Fruit fly (Drosophila melanogaster) whole organism, embryonic: ENCODE measurements around the gene Esyt2.

Source experiments
- ATbp ChIP-seq: fragments of 200-800 bp; sonication (Bioruptor generic); optimal IDR thresholded peaks from 2 replicates; lab custom pipeline; 2017; ENCODE audit warnings: missing biosample characterization, mild to moderate bottlenecking, missing genetic modification characterization, missing genetic modification reagents
- CG10147 ChIP-seq: fragments of 200-800 bp; sonication (Bioruptor generic); optimal IDR thresholded peaks from 2 replicates; lab custom pipeline; 2019; ENCODE audit warnings: missing biosample characterization, mild to moderate bottlenecking, missing genetic modification characterization, moderate library complexity
- CG10462 ChIP-seq: fragments of 200-800 bp; sonication (Bioruptor generic); optimal IDR thresholded peaks from 2 replicates; lab custom pipeline; 2016; ENCODE audit warnings: missing biosample characterization, missing genetic modification characterization
- CG10959 ChIP-seq: fragments of 200-800 bp; sonication (Bioruptor generic); IDR thresholded peaks from 2 replicates; pipeline ENCODE4 v1.3.6; 2022; ENCODE audit warnings: missing biosample characterization, missing genetic modification characterization
- CG15514 ChIP-seq: fragments of 200-800 bp; sonication (Bioruptor generic); optimal IDR thresholded peaks from 3 replicates; lab custom pipeline; 2017; ENCODE audit warnings: missing biosample characterization, missing genetic modification characterization, mild to moderate bottlenecking, moderate library complexity, missing genetic modification reagents
- CG18599 ChIP-seq: fragments of 200-800 bp; sonication (Bioruptor generic); optimal IDR thresholded peaks from 3 replicates; lab custom pipeline; 2017; ENCODE audit warnings: missing biosample characterization, missing genetic modification characterization, mild to moderate bottlenecking, moderate library complexity, missing genetic modification reagents
- CG4404 ChIP-seq: fragments of 200-800 bp; sonication (Bioruptor generic); IDR thresholded peaks from 2 replicates; pipeline ENCODE4 v1.3.6; 2022; ENCODE audit warnings: missing biosample characterization, missing genetic modification characterization
- CG6791 ChIP-seq: fragments of 200-800 bp; sonication (Bioruptor generic); IDR thresholded peaks from 3 replicates; pipeline ENCODE4 v1.3.6; 2022; ENCODE audit warnings: missing biosample characterization, missing genetic modification characterization; ENCODE audit not compliant: partially characterized antibody
- CG7357 ChIP-seq: fragments of 200-800 bp; sonication (Bioruptor generic); IDR thresholded peaks from 3 replicates; pipeline ENCODE4 v1.3.6; 2022; ENCODE audit warnings: missing biosample characterization, missing genetic modification characterization
- CG8359 ChIP-seq: fragments of 200-800 bp; sonication (Bioruptor generic); optimal IDR thresholded peaks from 2 replicates; lab custom pipeline; 2017; ENCODE audit warnings: missing biosample characterization, mild to moderate bottlenecking, missing genetic modification characterization, borderline replicate concordance
- CG9817 ChIP-seq: fragments of 200-800 bp; sonication (Bioruptor generic); optimal IDR thresholded peaks from 2 replicates; lab custom pipeline; 2018; ENCODE audit warnings: missing biosample characterization, mild to moderate bottlenecking, missing genetic modification characterization, moderate library complexity
- Camta ChIP-seq: fragments of 200-800 bp; sonication (Bioruptor generic); optimal IDR thresholded peaks from 2 replicates; lab custom pipeline; 2016; ENCODE audit warnings: missing biosample characterization, missing genetic modification characterization
- CkIIα-i1 ChIP-seq: fragments of 200-800 bp; sonication (Bioruptor generic); IDR thresholded peaks from 2 replicates; pipeline ENCODE4 v1.3.6; 2022; ENCODE audit warnings: missing biosample characterization, missing genetic modification characterization
- CrebB ChIP-seq: fragments of 200-800 bp; sonication (Bioruptor generic); optimal IDR thresholded peaks from 3 replicates; lab custom pipeline; 2018; ENCODE audit warnings: missing biosample characterization, mild to moderate bottlenecking, missing genetic modification characterization
- Dad ChIP-seq: fragments of 200-800 bp; sonication (Bioruptor generic); optimal IDR thresholded peaks from 3 replicates; lab custom pipeline; 2016; ENCODE audit warnings: missing biosample characterization, missing genetic modification characterization
- Eip74EF ChIP-seq, 2 experiments: fragments of 200-800 bp in 1 of 2; fragments of >200 bp in 1 of 2; sonication (Bioruptor generic) in 1 of 2; optimal IDR thresholded peaks; 2 replicates each; lab custom pipeline; 2017 to 2019; ENCODE audit warnings: missing biosample characterization in 2 of 2, missing genetic modification characterization in 2 of 2, mild to moderate bottlenecking in 1 of 2, moderate library complexity in 1 of 2
- HmgZ ChIP-seq: fragments of 200-800 bp; sonication (Bioruptor generic); optimal IDR thresholded peaks from 2 replicates; lab custom pipeline; 2018; ENCODE audit warnings: missing biosample characterization, mild to moderate bottlenecking, missing genetic modification characterization
- Hmx ChIP-seq: fragments of 200-800 bp; sonication (Bioruptor generic); optimal IDR thresholded peaks from 2 replicates; lab custom pipeline; 2016; ENCODE audit warnings: missing biosample characterization, missing genetic modification characterization
- Jarid2 ChIP-seq: fragments of 200-800 bp; sonication (Bioruptor generic); optimal IDR thresholded peaks from 3 replicates; lab custom pipeline; 2017; ENCODE audit warnings: mild to moderate bottlenecking, missing biosample characterization, missing genetic modification reagents, missing genetic modification characterization
- Lim3 ChIP-seq: fragments of 200-800 bp; sonication (Bioruptor generic); IDR thresholded peaks from 2 replicates; pipeline ENCODE4 v1.3.6; 2022; ENCODE audit warnings: missing biosample characterization, missing genetic modification characterization
- Lpt ChIP-seq: fragments of >200 bp; optimal IDR thresholded peaks from 2 replicates; lab custom pipeline; 2018; ENCODE audit warnings: missing biosample characterization, missing genetic modification characterization
- Mrtf ChIP-seq: fragments of 200-800 bp; sonication (Bioruptor generic); IDR thresholded peaks from 3 replicates; pipeline ENCODE4 v1.3.6; 2022; ENCODE audit warnings: missing biosample characterization, missing genetic modification characterization
- Pdp1 ChIP-seq, 2 experiments: fragments of 200-800 bp; sonication (Bioruptor generic); optimal IDR thresholded peaks; 3 replicates each; lab custom pipeline; 2016; ENCODE audit warnings: missing biosample characterization in 2 of 2, missing genetic modification characterization in 2 of 2, mild to moderate bottlenecking in 1 of 2, moderate library complexity in 1 of 2
- Rfx ChIP-seq: fragments of 200-800 bp; sonication (Bioruptor generic); IDR thresholded peaks from 2 replicates; pipeline ENCODE4 v1.3.6; 2022; ENCODE audit warnings: missing biosample characterization, missing genetic modification characterization
- Sry-δ ChIP-seq: fragments of 200-800 bp; sonication (Bioruptor generic); optimal IDR thresholded peaks from 2 replicates; lab custom pipeline; 2016; ENCODE audit warnings: missing biosample characterization, missing genetic modification characterization
- Tbp ChIP-seq: fragments of >200 bp; optimal IDR thresholded peaks from 2 replicates; lab custom pipeline; 2018; ENCODE audit warnings: missing biosample characterization, missing genetic modification characterization
- Xbp1 ChIP-seq: fragments of 200-800 bp; sonication (Bioruptor generic); optimal IDR thresholded peaks from 3 replicates; lab custom pipeline; 2016; ENCODE audit warnings: missing biosample characterization, mild to moderate bottlenecking, missing genetic modification characterization
- bowl ChIP-seq: fragments of 200-800 bp; sonication (Bioruptor generic); IDR thresholded peaks from 2 replicates; pipeline ENCODE4 v1.3.6; 2022; ENCODE audit warnings: missing biosample characterization, missing genetic modification characterization
- btn ChIP-seq: fragments of 200-800 bp; sonication (Bioruptor generic); optimal IDR thresholded peaks from 2 replicates; lab custom pipeline; 2016; ENCODE audit warnings: missing biosample characterization, missing genetic modification characterization
- dan ChIP-seq: fragments of 200-800 bp; sonication (Bioruptor generic); IDR thresholded peaks from 2 replicates; pipeline ENCODE4 v1.3.6; 2022; ENCODE audit warnings: missing biosample characterization, missing genetic modification characterization
- danr ChIP-seq: fragments of 200-800 bp; sonication (Bioruptor generic); IDR thresholded peaks from 2 replicates; pipeline ENCODE4 v1.3.6; 2022; ENCODE audit warnings: missing biosample characterization, missing genetic modification characterization
- disco-r ChIP-seq: fragments of 200-800 bp; sonication (Bioruptor generic); optimal IDR thresholded peaks from 2 replicates; lab custom pipeline; 2016; ENCODE audit warnings: missing biosample characterization, missing genetic modification characterization
- ems ChIP-seq: fragments of 200-800 bp; sonication (Bioruptor generic); optimal IDR thresholded peaks from 3 replicates; lab custom pipeline; 2016; ENCODE audit warnings: missing biosample characterization, missing genetic modification characterization
- eyg ChIP-seq: fragments of 200-800 bp; sonication (Bioruptor generic); optimal IDR thresholded peaks from 3 replicates; lab custom pipeline; 2016; ENCODE audit warnings: missing biosample characterization, missing genetic modification characterization
- fu2 ChIP-seq: fragments of 200-800 bp; sonication (Bioruptor generic); optimal IDR thresholded peaks from 2 replicates; lab custom pipeline; 2016; ENCODE audit warnings: missing biosample characterization, missing genetic modification characterization
- insv ChIP-seq, 2 experiments: fragments of 200-800 bp; sonication (Bioruptor generic); optimal IDR thresholded peaks; 3 replicates each; lab custom pipeline; 2016 to 2018; ENCODE audit warnings: missing biosample characterization in 2 of 2, missing genetic modification characterization in 2 of 2
- lab ChIP-seq: fragments of 200-800 bp; sonication (Bioruptor generic); optimal IDR thresholded peaks from 3 replicates; lab custom pipeline; 2017; ENCODE audit warnings: missing biosample characterization, missing genetic modification characterization, mild to moderate bottlenecking, moderate library complexity, missing genetic modification reagents
- lbe ChIP-seq: fragments of 200-800 bp; sonication (Bioruptor generic); optimal IDR thresholded peaks from 2 replicates; lab custom pipeline; 2016; ENCODE audit warnings: missing biosample characterization, mild to moderate bottlenecking, missing genetic modification characterization
- repo ChIP-seq: fragments of 200-800 bp; sonication (Bioruptor generic); optimal IDR thresholded peaks from 2 replicates; lab custom pipeline; 2016; ENCODE audit warnings: missing biosample characterization, missing genetic modification characterization
- run ChIP-seq: fragments of 200-800 bp; sonication (Bioruptor generic); optimal IDR thresholded peaks from 3 replicates; lab custom pipeline; 2018; ENCODE audit warnings: missing biosample characterization, mild to moderate bottlenecking, missing genetic modification characterization
- schlank ChIP-seq: fragments of 200-800 bp; sonication (Bioruptor generic); optimal IDR thresholded peaks from 2 replicates; lab custom pipeline; 2018; ENCODE audit warnings: missing biosample characterization, mild to moderate bottlenecking, missing genetic modification characterization
- sna ChIP-seq: fragments of 200-800 bp; sonication (Bioruptor generic); IDR thresholded peaks from 2 replicates; pipeline ENCODE4 v1.3.6; 2022; ENCODE audit warnings: missing biosample characterization, missing genetic modification characterization; ENCODE audit not compliant: partially characterized antibody
- sr ChIP-seq: fragments of 200-800 bp; sonication (Bioruptor generic); IDR thresholded peaks from 3 replicates; pipeline ENCODE4 v1.3.6; 2022; ENCODE audit warnings: missing biosample characterization, missing genetic modification characterization
- stwl ChIP-seq: fragments of 200-800 bp; sonication (Bioruptor generic); optimal IDR thresholded peaks from 3 replicates; lab custom pipeline; 2018; ENCODE audit warnings: missing biosample characterization, mild to moderate bottlenecking, missing genetic modification characterization, moderate library complexity
- unpg ChIP-seq: fragments of 200-800 bp; sonication (Bioruptor generic); optimal IDR thresholded peaks from 3 replicates; lab custom pipeline; 2018; ENCODE audit warnings: missing biosample characterization, mild to moderate bottlenecking, missing genetic modification characterization, moderate library complexity
- vnd ChIP-seq: fragments of 200-800 bp; sonication (Bioruptor generic); IDR thresholded peaks from 3 replicates; pipeline ENCODE4 v1.3.6; 2022; ENCODE audit warnings: missing biosample characterization, missing genetic modification characterization; ENCODE audit not compliant: partially characterized antibody
- z ChIP-seq: fragments of 200-800 bp; sonication (Bioruptor generic); IDR thresholded peaks from 3 replicates; pipeline ENCODE4 v1.3.6; 2022; ENCODE audit warnings: missing biosample characterization, missing genetic modification characterization
- zen2 ChIP-seq: fragments of 200-800 bp; sonication (Bioruptor generic); IDR thresholded peaks from 3 replicates; pipeline ENCODE4 v1.3.6; 2022; ENCODE audit warnings: missing biosample characterization, missing genetic modification characterization; ENCODE audit not compliant: partially characterized antibody
- zf30C ChIP-seq: fragments of 200-800 bp; sonication (Bioruptor generic); optimal IDR thresholded peaks from 3 replicates; lab custom pipeline; 2018; ENCODE audit warnings: missing biosample characterization, mild to moderate bottlenecking, missing genetic modification characterization

Esyt2 gene

dm6 chr3R:24572540-24573043 lies 28.1 kb downstream of the Esyt2 start (continued):
- TF ChIP-seq zf30C (GFP tag; lab: Kevin White, UChicago) (peak; percentile 98), insv (GFP tag; optimal IDR thresholded peaks at IDR 0.05; lab: Kevin White, UChicago) (peak in 1 of 2 experiments; percentile 72), CG6791 (no peak), eyg (peak; percentile 67), dan (peak; percentile 48; the same call in 1 of the 2 replicates), disco-r (GFP tag; lab: Kevin White, UChicago) (peak; percentile 88), ems (GFP tag; lab: Kevin White, UChicago) (peak; percentile 98), CG8359 (GFP tag; lab: Kevin White, UChicago) (peak; percentile 79), lab (peak; percentile 99), Lpt (GFP tag; lab: Kevin White, UChicago) (no peak), bowl (GFP tag; lab: Robert Waterston, UW) (peak; percentile 98), sna (GFP tag; lab: Robert Waterston, UW) (no peak), CG9817 (tag; lab: Kevin White, UChicago) (peak; percentile 96), Lim3 (GFP tag; lab: Robert Waterston, UW) (peak; percentile 93; the same call in 1 of the 2 replicates), CG4404 (peak; percentile 87), CG10147 (GFP tag; lab: Kevin White, UChicago) (peak; percentile 95), Camta (GFP tag; lab: Kevin White, UChicago) (peak; percentile 95), Jarid2 (GFP tag; lab: Kevin White, UChicago) (peak; percentile 89), CG15514 (GFP tag; lab: Kevin White, UChicago) (peak; percentile 95), run (peak; percentile 97), Rfx (GFP tag; lab: Robert Waterston, UW) (peak; percentile 99), CrebB (peak; percentile 97), Xbp1 (GFP tag; lab: Kevin White, UChicago) (peak; percentile 98), z (GFP tag; lab: Robert Waterston, UW) (peak; percentile 85), CkIIα-i1 (GFP tag; lab: Robert Waterston, UW) (peak; percentile 90), Hmx (peak; percentile 92), fu2 (peak; percentile 93), sr (GFP tag; lab: Robert Waterston, UW) (peak; percentile 96), stwl (tag; lab: Kevin White, UChicago) (no peak), btn (GFP tag; lab: Kevin White, UChicago) (peak; percentile 92), vnd (GFP tag; lab: Robert Waterston, UW) (no peak), CG10462 (peak; percentile 94), repo (peak; percentile 92), CG18599 (peak; percentile 99), CG7357 (peak; percentile 90), Mrtf (GFP tag; lab: Robert Waterston, UW) (peak; percentile 98), danr (GFP tag; lab: Robert Waterston, UW) (peak; percentile 95), Dad (GFP tag; lab: Kevin White, UChicago) (peak; percentile 95), ATbp (GFP tag; lab: Kevin White, UChicago) (peak; percentile 98), HmgZ (tag; lab: Kevin White, UChicago) (peak; percentile 99), Tbp (no peak), unpg (GFP tag; lab: Kevin White, UChicago) (peak; percentile 98), schlank (tag; lab: Kevin White, UChicago) (peak; percentile 94), Pdp1 (GFP tag; optimal IDR thresholded peaks at IDR 0.05; lab: Kevin White, UChicago) (peak; percentile 95 to 97), Eip74EF (GFP tag; optimal IDR thresholded peaks at IDR 0.05; lab: Kevin White, UChicago) (peak in 1 of 2 experiments; percentile 98), CG10959 (GFP tag; lab: Robert Waterston, UW) (peak; percentile 93), zen2 (no peak), Sry-δ (GFP tag; lab: Kevin White, UChicago) (peak; percentile 60), lbe (GFP tag; lab: Kevin White, UChicago) (peak; percentile 98)
